Worm (Caenorhabditis elegans) whole organism, L4 larva: ENCODE results near the gene acr-15.

ENCODE experiments used
- F26F4.8 ChIP-seq: fragments of 200-800 bp; sonication (Bioruptor generic); conservative IDR thresholded peaks from 2 replicates; pipeline ENCODE4 v1.3.6; 2022; ENCODE audit warnings: missing genetic modification characterization, missing compliant biosample characterization
- F37D6.2 ChIP-seq: sonication (generic microtip); optimal IDR thresholded peaks from 2 replicates; lab custom pipeline; 2016; ENCODE audit warnings: mild to moderate bottlenecking, missing genetic modification characterization, missing compliant biosample characterization
- R02D3.7 ChIP-seq: fragments of 150-350 bp; sonication (generic microtip); optimal IDR thresholded peaks from 3 replicates; lab custom pipeline; 2014; ENCODE audit warnings: missing biosample characterization, missing genetic modification characterization
- Y105C5A.15 ChIP-seq: fragments of 200-800 bp; sonication (Bioruptor generic); IDR thresholded peaks from 2 replicates; pipeline ENCODE4 v1.3.6; 2022; ENCODE audit warnings: missing genetic modification characterization, missing compliant biosample characterization
- aha-1 ChIP-seq: fragments of 150-350 bp; peaks from one replicate; lab custom pipeline; 2014; ENCODE audit warnings: missing biosample characterization, missing genetic modification characterization
- arid-1 ChIP-seq: fragments of 200-800 bp; sonication (Bioruptor generic); conservative IDR thresholded peaks from 2 replicates; pipeline ENCODE4 v1.3.6; 2022; ENCODE audit warnings: missing genetic modification reagents, missing genetic modification characterization, missing compliant biosample characterization
- ceh-62 ChIP-seq: sonication (generic microtip); optimal IDR thresholded peaks from 2 replicates; lab custom pipeline; 2017; ENCODE audit warnings: missing biosample characterization, missing genetic modification characterization
- daf-12 ChIP-seq: fragments of 150-350 bp; optimal IDR thresholded peaks from 2 replicates; lab custom pipeline; 2014; ENCODE audit warnings: missing biosample characterization, missing genetic modification reagents, missing genetic modification characterization
- dmd-9 ChIP-seq: fragments of 200-800 bp; sonication (Bioruptor generic); IDR thresholded peaks from 2 replicates; pipeline ENCODE4 v1.3.6; 2022; ENCODE audit warnings: missing genetic modification reagents, missing genetic modification characterization, missing compliant biosample characterization
- duxl-1 ChIP-seq: sonication (generic microtip); optimal IDR thresholded peaks from 2 replicates; lab custom pipeline; 2016; ENCODE audit warnings: mild to moderate bottlenecking, missing genetic modification characterization, moderate library complexity, missing compliant biosample characterization; ENCODE audit not compliant: poor library complexity
- dve-1 ChIP-seq: sonication (generic microtip); optimal IDR thresholded peaks from 2 replicates; lab custom pipeline; 2017; ENCODE audit warnings: antibody characterized with exemption, mild to moderate bottlenecking, missing genetic modification characterization, missing compliant biosample characterization; ENCODE audit not compliant: insufficient read depth
- gei-8 ChIP-seq: fragments of 200-800 bp; sonication (Bioruptor generic); optimal IDR thresholded peaks from 2 replicates; lab custom pipeline; 2018; ENCODE audit warnings: mild to moderate bottlenecking, missing genetic modification characterization, missing compliant biosample characterization
- hlh-30 ChIP-seq: sonication (generic microtip); optimal IDR thresholded peaks from 2 replicates; lab custom pipeline; 2017; ENCODE audit warnings: antibody characterized with exemption, mild to moderate bottlenecking, missing genetic modification characterization, missing compliant biosample characterization; ENCODE audit not compliant: insufficient read depth
- lin-1 ChIP-seq: fragments of 200-800 bp; sonication (Bioruptor generic); IDR thresholded peaks from 2 replicates; pipeline ENCODE4 v1.3.6; 2022; ENCODE audit warnings: missing genetic modification reagents, missing genetic modification characterization, missing compliant biosample characterization
- lin-29 ChIP-seq: fragments of 200-800 bp; sonication (Bioruptor generic); IDR thresholded peaks from 2 replicates; pipeline ENCODE4 v1.3.6; 2022; ENCODE audit warnings: missing genetic modification reagents, missing genetic modification characterization, missing compliant biosample characterization
- madf-5 ChIP-seq, 2 experiments: fragments of 200-800 bp; sonication (Bioruptor generic); IDR thresholded peaks; 2 replicates each; pipeline ENCODE4 v1.3.6; 2022; ENCODE audit warnings: missing compliant biosample characterization in 2 of 2, missing genetic modification characterization in 2 of 2
- mep-1 ChIP-seq: fragments of 150-350 bp; sonication (generic microtip); optimal IDR thresholded peaks from 3 replicates; lab custom pipeline; 2014; ENCODE audit warnings: missing biosample characterization, missing genetic modification characterization
- nhr-102 ChIP-seq: sonication (generic microtip); optimal IDR thresholded peaks from 2 replicates; lab custom pipeline; 2016; ENCODE audit warnings: mild to moderate bottlenecking, missing genetic modification characterization, moderate library complexity, missing compliant biosample characterization
- nhr-11 ChIP-seq: fragments of 150-350 bp; optimal IDR thresholded peaks from 2 replicates; lab custom pipeline; 2014; ENCODE audit warnings: missing biosample characterization, missing genetic modification characterization
- nhr-111 ChIP-seq: fragments of 200-800 bp; sonication (Bioruptor generic); optimal IDR thresholded peaks from 2 replicates; lab custom pipeline; 2018; ENCODE audit warnings: mild to moderate bottlenecking, missing genetic modification characterization, missing compliant biosample characterization
- nhr-237 ChIP-seq: sonication (generic microtip); optimal IDR thresholded peaks from 2 replicates; lab custom pipeline; 2017; ENCODE audit warnings: missing biosample characterization, missing genetic modification characterization
- nhr-28 ChIP-seq: fragments of 150-350 bp; optimal IDR thresholded peaks from 2 replicates; lab custom pipeline; 2014; ENCODE audit warnings: missing biosample characterization, missing genetic modification characterization
- nhr-6 ChIP-seq: fragments of 150-350 bp; optimal IDR thresholded peaks from 2 replicates; lab custom pipeline; 2014; ENCODE audit warnings: missing biosample characterization, missing genetic modification characterization
- pha-4 ChIP-seq, 2 experiments: fragments of 150-350 bp in 1 of 2; fragments of 200-800 bp in 1 of 2; sonication (Bioruptor generic) in 1 of 2; IDR thresholded peaks in 1 of 2; optimal IDR thresholded peaks in 1 of 2; 2 replicates each; pipeline versions ENCODE4 v1.3.6 to Lab custom; 2014 to 2022; ENCODE audit warnings: missing genetic modification characterization in 2 of 2, missing genetic modification reagents in 2 of 2, missing biosample characterization in 1 of 2, missing compliant biosample characterization in 1 of 2
- saeg-2 ChIP-seq: fragments of 200-800 bp; sonication (Bioruptor generic); IDR thresholded peaks from 2 replicates; pipeline ENCODE4 v1.3.6; 2022; ENCODE audit warnings: missing genetic modification reagents, missing genetic modification characterization, missing compliant biosample characterization
- set-16 ChIP-seq: fragments of 200-800 bp; sonication (Bioruptor generic); IDR thresholded peaks from 2 replicates; pipeline ENCODE4 v1.3.6; 2022; ENCODE audit warnings: missing genetic modification reagents, missing genetic modification characterization, missing compliant biosample characterization
- skn-1 ChIP-seq: fragments of 150-350 bp; optimal IDR thresholded peaks from 2 replicates; lab custom pipeline; 2014; ENCODE audit warnings: missing biosample characterization, missing genetic modification characterization
- tra-1 ChIP-seq: fragments of 200-800 bp; sonication (Bioruptor generic); IDR thresholded peaks from 2 replicates; pipeline ENCODE4 v1.3.6; 2022; ENCODE audit warnings: missing genetic modification reagents, missing genetic modification characterization, missing compliant biosample characterization
- unc-62 ChIP-seq, 3 experiments: fragments of 150-350 bp in 1 of 3; sonication (generic microtip); optimal IDR thresholded peaks in 2 of 3; peaks in 1 of 3; 1 replicate in 1 of 3; 2 replicates in 2 of 3; lab custom pipeline; 2014 to 2017; ENCODE audit warnings: missing biosample characterization in 3 of 3, missing genetic modification characterization in 3 of 3, missing genetic modification reagents in 3 of 3, missing genotype in 1 of 3
- vab-7 ChIP-seq: fragments of 200-800 bp; sonication (Bioruptor generic); IDR thresholded peaks from 2 replicates; pipeline ENCODE4 v1.3.6; 2022; ENCODE audit warnings: missing genetic modification reagents, missing genetic modification characterization, missing compliant biosample characterization
- zag-1 ChIP-seq: fragments of 150-350 bp; optimal IDR thresholded peaks from 2 replicates; lab custom pipeline; 2014; ENCODE audit warnings: missing biosample characterization, missing genetic modification characterization
- zfp-3 ChIP-seq: fragments of 200-800 bp; sonication (Bioruptor generic); conservative IDR thresholded peaks from 2 replicates; pipeline ENCODE4 v1.3.6; 2022; ENCODE audit warnings: missing genetic modification reagents, missing genetic modification characterization, missing compliant biosample characterization
- zip-11 ChIP-seq: fragments of 200-800 bp; sonication (Bioruptor generic); IDR thresholded peaks from 2 replicates; pipeline ENCODE4 v1.3.6; 2022; ENCODE audit warnings: missing genetic modification characterization, missing compliant biosample characterization

Gene acr-15

DNA sequence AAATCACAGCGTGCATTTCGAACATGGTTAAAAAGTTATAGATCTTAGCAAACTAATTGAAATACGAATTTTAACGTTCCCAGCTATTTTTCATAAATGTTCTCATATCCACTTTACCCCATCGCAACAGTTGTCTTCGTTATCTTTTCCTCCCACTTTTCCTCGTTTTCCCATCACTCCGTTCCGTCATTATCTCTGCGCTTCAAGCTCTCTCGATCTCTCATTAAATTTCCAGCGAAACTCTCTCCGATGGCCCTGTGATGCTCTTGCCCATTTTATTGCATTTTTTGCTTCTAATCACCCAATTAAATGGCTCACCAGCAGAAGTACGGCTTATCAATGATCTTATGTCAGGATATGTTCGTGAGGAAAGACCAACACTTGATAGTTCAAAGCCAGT is at the start of gene acr-15:
Gene acr-15, plus strand, starts transcription at position 236 of the 400 bp plus-strand sequence.
- no peak for TF ChIP-seq nhr-28 (tag; lab: Kevin White, UChicago)
- peak; percentile 14 for TF ChIP-seq nhr-11 (tag; lab: Kevin White, UChicago)
- TF ChIP-seq duxl-1 (tag; lab: Kevin White, UChicago), result no peak

- TF ChIP-seq dve-1, result no peak
- no peak for TF ChIP-seq tra-1 (GFP tag; lab: Robert Waterston, UW)
- no peak for TF ChIP-seq mep-1 (tag; lab: Kevin White, UChicago)
- no peak for TF ChIP-seq zip-11 (GFP tag; lab: Robert Waterston, UW)
- TF ChIP-seq saeg-2 (GFP tag; lab: Robert Waterston, UW), result no peak
- TF ChIP-seq zag-1, result no peak
- no peak for TF ChIP-seq nhr-28 (tag; lab: Kevin White, UChicago)
- no peak for TF ChIP-seq lin-29 (GFP tag; lab: Robert Waterston, UW)
- no peak for TF ChIP-seq vab-7
- TF ChIP-seq unc-62 (GFP tag; optimal IDR thresholded peaks at IDR 0.05 in 1 of 2; lab: Kevin White, UChicago), result no peak
- no peak for TF ChIP-seq unc-62 (tag; optimal IDR thresholded peaks at IDR 0.05; lab: Kevin White, UChicago)
- TF ChIP-seq aha-1 (tag; lab: Kevin White, UChicago), result no peak
- TF ChIP-seq Y105C5A.15, result no peak
- no peak for TF ChIP-seq set-16 (GFP tag; lab: Robert Waterston, UW)
- no peak for TF ChIP-seq nhr-237
- no peak for TF ChIP-seq gei-8 (GFP tag; lab: Kevin White, UChicago)
- no peak for TF ChIP-seq F26F4.8 (GFP tag; lab: Robert Waterston, UW)
- no peak for TF ChIP-seq dmd-9 (GFP tag; lab: Robert Waterston, UW)
- no peak for TF ChIP-seq madf-5 (GFP tag; IDR thresholded peaks at IDR 0.05; lab: Robert Waterston, UW)
- TF ChIP-seq hlh-30, result no peak
- TF ChIP-seq, all 104 proteins: peak for 0
Measured at ce11 chrV:8507324-8507723, 45.2 kb upstream of the acr-15 start, which contains the start of gene ZK994.6. ZK994.6 (minus strand) TSS chrV:8507424.

ce11 chrV:8513361-8513760 is 39.1 kb upstream of the acr-15 start, which contains the start of gene F45F2.9:
F45F2.9 (minus strand) TSS chrV:8513461.
- TF ChIP-seq nhr-111 (GFP tag; lab: Kevin White, UChicago) (no peak), ceh-62 (tag; lab: Kevin White, UChicago) (no peak), zfp-3 (GFP tag; lab: Robert Waterston, UW) (no peak), lin-1 (GFP tag; lab: Robert Waterston, UW) (no peak), F37D6.2 (tag; lab: Kevin White, UChicago) (no peak), nhr-6 (no peak), skn-1 (tag; lab: Kevin White, UChicago) (no peak), arid-1 (GFP tag; lab: Robert Waterston, UW) (no peak)

ce11 chrV:8516426-8516825 is 36.1 kb upstream of the acr-15 start:
- TF ChIP-seq aha-1 (tag; lab: Kevin White, UChicago) (peak; percentile 96), R02D3.7 (no peak)

DNA sequence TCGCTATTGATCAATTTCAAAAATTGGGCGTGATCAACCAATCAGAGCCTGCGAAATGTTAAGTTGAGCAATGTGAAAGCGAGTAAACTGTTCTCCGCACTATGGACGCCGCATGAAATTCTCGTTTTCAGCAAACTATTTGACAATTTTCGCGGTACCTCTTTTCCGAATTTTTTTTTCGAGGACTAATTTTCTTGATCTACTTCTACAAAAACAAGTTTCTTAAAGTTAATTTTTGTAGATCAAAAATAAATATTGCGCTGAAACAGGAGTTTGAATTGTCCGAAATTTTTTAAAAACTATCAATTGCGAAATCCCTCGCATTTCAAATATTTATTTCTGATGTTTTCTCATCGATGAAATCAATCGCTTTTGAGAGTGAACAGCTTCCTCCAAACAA is 34.8 kb upstream of the acr-15 start:
- peak in 1 of 2 experiments; percentile 82 for TF ChIP-seq unc-62 (GFP tag; optimal IDR thresholded peaks at IDR 0.05 in 1 of 2; lab: Kevin White, UChicago)
- TF ChIP-seq unc-62 (tag; optimal IDR thresholded peaks at IDR 0.05; lab: Kevin White, UChicago), result no peak
- TF ChIP-seq daf-12, result no peak
- TF ChIP-seq pha-4 (GFP tag; IDR thresholded peaks at IDR 0.05; lab: Robert Waterston, UW), result no peak
- TF ChIP-seq pha-4 (tag; optimal IDR thresholded peaks at IDR 0.05; lab: Kevin White, UChicago), result no peak
- TF ChIP-seq nhr-102 (tag; lab: Kevin White, UChicago), result no peak
- TF ChIP-seq, all 104 proteins: peak for 1
